Fruit fly (Drosophila melanogaster) whole organism, adult: Measurements from ENCODE around the gene sick.
A peak's percentile ranks its signal among the peaks of the same experiment; 100 is the strongest.

Source experiments
- CG11617 ChIP-seq: fragments of 200-800 bp; sonication (Bioruptor generic); optimal IDR thresholded peaks from 2 replicates; lab custom pipeline; 2017; ENCODE audit warnings: mild to moderate bottlenecking, missing biosample characterization, missing genetic modification reagents, missing genetic modification characterization
- CG12768 ChIP-seq: fragments of 200-800 bp; sonication (Bioruptor generic); optimal IDR thresholded peaks from 2 replicates; lab custom pipeline; 2017; ENCODE audit warnings: missing biosample characterization, missing genetic modification characterization, mild to moderate bottlenecking, moderate library complexity, missing genetic modification reagents
- CG14711 ChIP-seq: fragments of 200-800 bp; sonication (Bioruptor generic); optimal IDR thresholded peaks from 2 replicates; lab custom pipeline; 2018; ENCODE audit warnings: missing biosample characterization, mild to moderate bottlenecking, missing genetic modification characterization, moderate library complexity
- CG1620 ChIP-seq: fragments of 200-800 bp; sonication (Bioruptor generic); optimal IDR thresholded peaks from 2 replicates; lab custom pipeline; 2016; ENCODE audit warnings: missing biosample characterization, missing genetic modification characterization
- CG33017 ChIP-seq: fragments of 200-800 bp; sonication (Bioruptor generic); optimal IDR thresholded peaks from 2 replicates; lab custom pipeline; 2018; ENCODE audit warnings: missing biosample characterization, mild to moderate bottlenecking, missing genetic modification characterization, moderate library complexity
- CG5204 ChIP-seq: fragments of 200-800 bp; sonication (Bioruptor generic); optimal IDR thresholded peaks from 2 replicates; lab custom pipeline; 2016; ENCODE audit warnings: missing biosample characterization, missing genetic modification characterization
- CG7045 ChIP-seq: fragments of 200-800 bp; sonication (Bioruptor generic); optimal IDR thresholded peaks from 2 replicates; lab custom pipeline; 2017; ENCODE audit warnings: missing biosample characterization, mild to moderate bottlenecking, missing genetic modification characterization
- CG7101 ChIP-seq: fragments of 200-800 bp; sonication (Bioruptor generic); optimal IDR thresholded peaks from 2 replicates; lab custom pipeline; 2018; ENCODE audit warnings: missing biosample characterization, mild to moderate bottlenecking, missing genetic modification characterization, moderate library complexity
- Clk ChIP-seq: fragments of 200-800 bp; sonication (Bioruptor generic); optimal IDR thresholded peaks from 2 replicates; lab custom pipeline; 2017; ENCODE audit warnings: missing biosample characterization, missing genetic modification characterization
- Crg-1 ChIP-seq: fragments of 200-800 bp; sonication (Bioruptor generic); optimal IDR thresholded peaks from 2 replicates; lab custom pipeline; 2016; ENCODE audit warnings: missing biosample characterization, missing genetic modification characterization
- Hr96 ChIP-seq: fragments of 200-800 bp; sonication (Bioruptor generic); optimal IDR thresholded peaks from 2 replicates; lab custom pipeline; 2016; ENCODE audit warnings: missing biosample characterization, missing genetic modification characterization
- Mnt ChIP-seq: fragments of 200-800 bp; sonication (Bioruptor generic); optimal IDR thresholded peaks from 2 replicates; lab custom pipeline; 2016; ENCODE audit warnings: missing biosample characterization, mild to moderate bottlenecking, missing genetic modification characterization
- bab1 ChIP-seq: fragments of 200-800 bp; sonication (Bioruptor generic); optimal IDR thresholded peaks from 3 replicates; lab custom pipeline; 2019; ENCODE audit warnings: missing biosample characterization, mild to moderate bottlenecking, missing genetic modification characterization, moderate library complexity
- cic ChIP-seq: fragments of 200-800 bp; sonication (Bioruptor generic); optimal IDR thresholded peaks from 2 replicates; lab custom pipeline; 2017; ENCODE audit warnings: missing biosample characterization, mild to moderate bottlenecking, missing genetic modification characterization, moderate library complexity
- cnc ChIP-seq, 2 experiments: fragments of >200 bp; optimal IDR thresholded peaks; 2 replicates each; lab custom pipeline; 2017
- kay ChIP-seq: fragments of 200-800 bp; sonication (Bioruptor generic); peaks from one replicate; lab custom pipeline; 2016; ENCODE audit warnings: missing biosample characterization, missing genetic modification characterization, borderline replicate concordance
- ovo ChIP-seq: fragments of 200-800 bp; sonication (Bioruptor generic); optimal IDR thresholded peaks from 2 replicates; lab custom pipeline; 2016; ENCODE audit warnings: missing biosample characterization, missing genetic modification characterization
- pad ChIP-seq: fragments of 200-800 bp; sonication (Bioruptor generic); optimal IDR thresholded peaks from 3 replicates; lab custom pipeline; 2017; ENCODE audit warnings: missing biosample characterization, missing genetic modification characterization, mild to moderate bottlenecking, moderate library complexity, missing genetic modification reagents
- tj ChIP-seq: fragments of 200-800 bp; sonication (Bioruptor generic); optimal IDR thresholded peaks from 3 replicates; lab custom pipeline; 2017; ENCODE audit warnings: missing biosample characterization, mild to moderate bottlenecking, missing genetic modification characterization, moderate library complexity
- toe ChIP-seq: fragments of 200-800 bp; sonication (Bioruptor generic); optimal IDR thresholded peaks from 2 replicates; lab custom pipeline; 2016; ENCODE audit warnings: missing biosample characterization, missing genetic modification characterization

Gene sick

DNA sequence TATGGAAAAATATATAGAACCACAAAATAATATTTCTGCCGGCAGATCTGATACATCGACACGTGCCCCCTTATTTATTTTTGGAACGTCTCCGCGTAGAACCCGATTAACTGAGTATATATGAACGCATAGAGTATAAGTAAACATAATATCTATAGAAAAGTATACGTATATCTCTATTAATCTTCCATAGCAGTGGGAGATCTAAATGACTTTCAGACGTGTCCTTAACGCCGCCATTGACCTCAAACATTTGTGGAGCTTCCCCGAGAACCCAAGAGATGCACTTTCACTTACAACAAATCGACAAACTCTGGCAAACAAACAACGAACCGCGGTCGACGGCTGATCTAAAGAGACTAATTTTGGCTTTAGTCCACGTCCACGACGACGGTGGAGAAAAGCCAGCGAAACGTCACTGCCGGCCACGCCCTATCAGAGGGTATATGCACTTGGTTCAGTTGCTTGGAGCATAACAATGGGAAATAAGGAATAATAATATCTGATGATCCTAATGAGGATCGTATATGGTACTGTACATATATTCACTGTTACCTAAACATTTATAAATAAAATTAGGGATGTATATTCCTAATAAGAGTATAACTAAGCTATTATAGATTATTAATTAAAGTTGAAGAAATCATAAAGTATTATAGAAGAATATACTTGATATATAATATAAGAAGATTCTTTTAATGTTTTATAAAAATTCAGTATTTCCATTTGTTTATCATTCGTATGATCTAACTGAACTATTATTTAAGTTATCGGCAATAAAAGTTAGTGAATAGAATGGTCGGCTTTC lies 32.2 kb upstream of the sick start, which contains the start of gene fbp:
TSS of gene fbp (minus strand) at position 364 of the 808 bp plus-strand sequence.
- TF ChIP-seq CG12768 (GFP tag; lab: Kevin White, UChicago) (no peak), kay (GFP tag; lab: Kevin White, UChicago) (peak; percentile 39), Mnt (peak; percentile 54), tj (GFP tag; lab: Kevin White, UChicago) (peak; percentile 47), CG7045 (peak; percentile 40), Hr96 (GFP tag; lab: Kevin White, UChicago) (peak; percentile 26), cic (GFP tag; lab: Kevin White, UChicago) (peak; percentile 12), cnc (optimal IDR thresholded peaks at IDR 0.05; lab: Kevin White, UChicago) (no peak), CG11617 (GFP tag; lab: Kevin White, UChicago) (peak; percentile 89), CG7101 (peak; percentile 68), Crg-1 (GFP tag; lab: Kevin White, UChicago) (no peak), ovo (GFP tag; lab: Kevin White, UChicago) (peak; percentile 45), bab1 (GFP tag; lab: Kevin White, UChicago) (peak; percentile 33), CG5204 (GFP tag; lab: Kevin White, UChicago) (peak; percentile 30), Clk (GFP tag; lab: Kevin White, UChicago) (no peak), CG14711 (tag; lab: Kevin White, UChicago) (peak; percentile 36), CG33017 (tag; lab: Kevin White, UChicago) (peak; percentile 46), pad (GFP tag; lab: Kevin White, UChicago) (peak; percentile 83), toe (GFP tag; lab: Kevin White, UChicago) (no peak), CG1620 (GFP tag; lab: Kevin White, UChicago) (peak; percentile 30)

DNA sequence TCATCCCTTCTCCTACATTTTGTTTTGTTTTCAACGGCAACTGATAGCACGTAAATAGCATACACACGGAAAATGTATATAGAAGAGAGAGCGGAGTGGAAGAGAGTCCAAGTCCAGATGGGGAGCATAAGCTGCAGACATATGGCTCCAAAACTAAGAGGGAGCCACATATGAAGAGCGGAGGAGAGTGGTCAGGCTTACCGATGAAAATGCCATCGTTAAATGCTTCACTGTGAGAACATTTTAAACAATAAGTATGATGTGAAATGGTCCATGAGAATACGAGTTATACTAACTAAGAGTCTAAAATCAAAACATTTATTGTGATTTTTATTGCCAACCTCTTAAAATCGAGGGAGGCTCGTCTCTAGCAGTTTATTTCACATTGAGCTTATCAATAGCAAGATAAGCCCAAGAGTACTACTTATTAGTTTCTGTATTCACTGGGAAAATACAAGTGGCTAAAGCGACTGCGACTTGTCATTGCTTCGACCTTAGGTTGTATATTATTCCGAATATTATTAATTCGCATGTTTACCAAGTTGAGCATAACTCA lies 31.5 kb upstream of the sick start:
- no peak for TF ChIP-seq CG1620 (GFP tag; lab: Kevin White, UChicago)
- no peak for TF ChIP-seq cic (GFP tag; lab: Kevin White, UChicago)
- no peak for TF ChIP-seq CG11617 (GFP tag; lab: Kevin White, UChicago)
- no peak for TF ChIP-seq Clk (GFP tag; lab: Kevin White, UChicago)
- no peak for TF ChIP-seq Mnt
- no peak for TF ChIP-seq toe (GFP tag; lab: Kevin White, UChicago)
- no peak for TF ChIP-seq cnc (optimal IDR thresholded peaks at IDR 0.05; lab: Kevin White, UChicago)
- TF ChIP-seq CG12768 (GFP tag; lab: Kevin White, UChicago) = no peak
- no peak for TF ChIP-seq bab1 (GFP tag; lab: Kevin White, UChicago)
- no peak for TF ChIP-seq CG5204 (GFP tag; lab: Kevin White, UChicago)
- no peak for TF ChIP-seq Hr96 (GFP tag; lab: Kevin White, UChicago)
- TF ChIP-seq Crg-1 (GFP tag; lab: Kevin White, UChicago) = no peak
- TF ChIP-seq tj (GFP tag; lab: Kevin White, UChicago) = no peak
- TF ChIP-seq CG7101 = no peak
- no peak for TF ChIP-seq CG7045
- TF ChIP-seq CG14711 (tag; lab: Kevin White, UChicago) = no peak
- no peak for TF ChIP-seq CG33017 (tag; lab: Kevin White, UChicago)

dm6 chr2L:19765406-19765805 lies 30.8 kb upstream of the sick start:
- TF ChIP-seq CG1620 (GFP tag; lab: Kevin White, UChicago) (no peak), ovo (GFP tag; lab: Kevin White, UChicago) (no peak)

- TF ChIP-seq bab1 (GFP tag; lab: Kevin White, UChicago) = no peak
- no peak for TF ChIP-seq tj (GFP tag; lab: Kevin White, UChicago)
- no peak for TF ChIP-seq CG12768 (GFP tag; lab: Kevin White, UChicago)
- TF ChIP-seq CG5204 (GFP tag; lab: Kevin White, UChicago) = no peak
- no peak for TF ChIP-seq ovo (GFP tag; lab: Kevin White, UChicago)
- no peak for TF ChIP-seq toe (GFP tag; lab: Kevin White, UChicago)
- TF ChIP-seq kay (GFP tag; lab: Kevin White, UChicago) = no peak
- TF ChIP-seq CG11617 (GFP tag; lab: Kevin White, UChicago) = no peak
- no peak for TF ChIP-seq CG1620 (GFP tag; lab: Kevin White, UChicago)
These were observed 27.2 kb upstream of the sick start, which contains the start of gene bsh for dm6 chr2L:19768967-19769366. TSS of gene bsh (minus strand) at chr2L:19769067.

- no peak for TF ChIP-seq cnc (optimal IDR thresholded peaks at IDR 0.05; lab: Kevin White, UChicago)
- no peak for TF ChIP-seq CG11617 (GFP tag; lab: Kevin White, UChicago)
- no peak for TF ChIP-seq CG7045
- no peak for TF ChIP-seq ovo (GFP tag; lab: Kevin White, UChicago)
- no peak for TF ChIP-seq cic (GFP tag; lab: Kevin White, UChicago)
- TF ChIP-seq toe (GFP tag; lab: Kevin White, UChicago) = no peak
These were observed 26.5 kb upstream of the sick start for dm6 chr2L:19769703-19770102.

dm6 chr2L:19774278-19774677 lies 21.9 kb upstream of the sick start:
- TF ChIP-seq CG5204 (GFP tag; lab: Kevin White, UChicago) (no peak), Crg-1 (GFP tag; lab: Kevin White, UChicago) (no peak), cic (GFP tag; lab: Kevin White, UChicago) (no peak), Clk (GFP tag; lab: Kevin White, UChicago) (no peak), CG1620 (GFP tag; lab: Kevin White, UChicago) (no peak), bab1 (GFP tag; lab: Kevin White, UChicago) (no peak), CG14711 (tag; lab: Kevin White, UChicago) (no peak)
